Worm (Caenorhabditis elegans) whole organism, L1 larva: ENCODE results near the gene F20B6.10.

Experiments used
- aly-2 ChIP-seq: fragments of 150-350 bp; optimal IDR thresholded peaks from 2 replicates; lab custom pipeline; 2014; ENCODE audit warnings: missing biosample characterization, missing genetic modification characterization
- blmp-1 ChIP-seq: fragments of 150-350 bp; optimal IDR thresholded peaks from 2 replicates; lab custom pipeline; 2014; ENCODE audit warnings: missing biosample characterization, missing genetic modification characterization
- elt-3 ChIP-seq, 6 experiments: fragments of 150-350 bp in 1 of 6; sonication (generic microtip); optimal IDR thresholded peaks; 2 replicates each; lab custom pipeline; 2017 to 2018; ENCODE audit warnings: missing biosample characterization in 6 of 6, missing genetic modification characterization in 6 of 6, inconsistent platforms in 1 of 6
- nhr-237 ChIP-seq: fragments of 150-350 bp; optimal IDR thresholded peaks from 2 replicates; lab custom pipeline; 2014; ENCODE audit warnings: missing biosample characterization, missing genetic modification characterization
- nhr-90 ChIP-seq: sonication (generic microtip); optimal IDR thresholded peaks from 2 replicates; lab custom pipeline; 2016; ENCODE audit warnings: mild to moderate bottlenecking, missing genetic modification characterization, missing compliant biosample characterization; ENCODE audit not compliant: poor library complexity
- swsn-7 ChIP-seq: sonication (generic microtip); optimal IDR thresholded peaks from 2 replicates; lab custom pipeline; 2016; ENCODE audit warnings: missing genetic modification characterization, missing compliant biosample characterization

DNA sequence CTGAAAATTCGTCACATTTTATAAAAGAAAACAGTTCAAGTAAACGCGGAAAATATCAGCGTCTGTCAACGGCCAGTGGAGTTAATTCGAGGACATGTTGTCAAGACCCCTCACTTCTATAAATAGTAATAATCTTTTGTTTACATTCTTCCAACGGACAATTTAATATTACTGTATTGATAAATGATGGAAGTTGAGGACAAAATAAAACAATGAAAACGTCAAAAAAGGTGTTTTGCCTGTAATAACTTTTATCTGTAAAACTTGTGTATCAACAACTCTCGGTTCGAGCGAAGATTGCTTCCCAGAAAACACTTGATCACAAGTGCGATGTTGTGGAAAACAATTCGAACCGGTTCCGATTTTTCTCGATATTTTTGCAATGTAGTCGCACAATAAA is 31.4 kb upstream of the F20B6.10 start:
- TF ChIP-seq aly-2 (tag; lab: Kevin White, UChicago), result no peak
- no peak for TF ChIP-seq elt-3 (tag; optimal IDR thresholded peaks at IDR 0.05; lab: Kevin White, UChicago)
- no peak for TF ChIP-seq nhr-90 (tag; lab: Kevin White, UChicago)
- TF ChIP-seq swsn-7 (tag; lab: Kevin White, UChicago), result no peak
- no peak for TF ChIP-seq blmp-1 (tag; lab: Kevin White, UChicago)
- TF ChIP-seq nhr-237 (tag; lab: Kevin White, UChicago), result no peak
